Fruit fly (Drosophila melanogaster) Kc167 (cell line): ENCODE measurements around the gene CG10089.

Experiments
- psq ChIP-seq: fragments of >200 bp; optimal IDR thresholded peaks from 2 replicates; lab custom pipeline; 2017; ENCODE audit warnings: missing external identifiers
- ttk ChIP-seq: sonication (Bioruptor generic); optimal IDR thresholded peaks from 2 replicates; lab custom pipeline; 2017; ENCODE audit warnings: missing external identifiers

- TF ChIP-seq ttk (lab: Kevin White, UChicago) (no peak), psq (lab: Kevin White, UChicago) (no peak)
These were observed 17.5 kb downstream of the CG10089 start, which contains the start of gene CG10116 for dm6 chr3L:13457133-13457532.
